Fruit fly (Drosophila melanogaster): ENCODE measurements around the gene CG31624.

DNA sequence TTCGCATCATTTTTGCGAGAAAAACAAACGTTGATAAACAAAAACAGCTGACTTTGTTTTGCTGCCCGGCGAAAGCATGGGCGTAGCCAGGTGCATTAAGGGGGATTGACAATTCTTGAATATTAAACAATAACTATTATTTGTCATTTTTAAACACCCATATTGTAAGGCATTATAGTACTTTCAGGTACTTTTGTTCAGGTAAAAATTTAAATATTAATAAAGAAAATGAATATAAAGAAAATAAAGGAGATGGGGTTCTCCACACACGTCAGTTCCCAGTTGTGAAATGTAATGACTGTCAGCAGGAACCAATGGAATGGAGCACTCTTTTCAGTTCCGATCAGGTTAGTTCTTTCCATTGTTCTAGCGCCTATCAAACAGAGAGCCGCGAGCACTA, 41.6 kb downstream of the CG31624 start, which contains the start of the genes Coq3 and Pld3:
- TF ChIP-seq CTCF (optimal IDR thresholded peaks at IDR 0.05) (no peak), CG8478 (optimal IDR thresholded peaks at IDR 0.05) (no peak)

Measured in S2 (cell line).